Worm (Caenorhabditis elegans): ENCODE data around the gene rab-6.1.
A peak's percentile ranks its signal among the peaks of the same experiment; 100 is the strongest.

rab-6.1 gene

DNA sequence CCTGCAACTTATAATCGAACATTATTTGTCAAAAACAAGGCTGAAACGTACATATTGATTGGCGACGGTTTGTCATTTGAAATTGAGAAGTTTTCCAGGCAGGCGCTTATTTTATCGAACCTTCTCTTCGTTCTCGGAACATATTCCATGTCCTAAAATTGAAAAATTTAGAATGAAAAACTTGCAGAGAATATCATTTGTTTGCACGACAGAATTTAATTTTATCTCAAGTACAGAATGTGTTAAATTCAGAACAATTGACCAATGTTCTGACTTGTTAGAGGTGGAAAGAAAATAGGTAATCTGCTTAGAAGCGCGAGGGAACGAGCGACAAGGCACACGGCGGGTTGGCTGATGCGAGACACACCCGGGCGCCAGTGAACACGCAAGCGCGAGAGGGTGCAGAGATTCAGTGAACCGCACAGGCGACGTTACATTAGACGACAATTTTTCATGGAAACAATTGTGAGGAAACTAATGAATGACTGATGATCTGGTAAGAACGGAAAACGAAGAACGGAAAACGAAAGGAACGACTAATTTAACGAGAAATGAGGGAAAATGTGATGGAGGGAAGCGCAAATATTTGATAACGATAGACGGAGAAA lies 46.7 kb upstream of the rab-6.1 start (continued):
- TF ChIP-seq Y48G9A.11 (GFP tag; IDR thresholded peaks at IDR 0.05) (peak; percentile 69), nhr-76 (tag; optimal IDR thresholded peaks at IDR 0.05) (no peak), lsy-2 (tag; optimal IDR thresholded peaks at IDR 0.05) (no peak), mes-2 (tag; optimal IDR thresholded peaks at IDR 0.05; ENCODE audit: poor library complexity, severe bottlenecking) (peak; percentile 59), nhr-6 (tag; optimal IDR thresholded peaks at IDR 0.05) (no peak), pha-4 (GFP tag; IDR thresholded peaks at IDR 0.05) (0 out of 2 replicates have a peak, but pooled peaks have one; percentile 13), pha-4 (tag; optimal IDR thresholded peaks at IDR 0.05) (no peak), daf-12 (tag; optimal IDR thresholded peaks at IDR 0.05) (no peak), lin-29 (GFP tag; IDR thresholded peaks at IDR 0.05) (no peak; the same call in 1 of the 2 replicates), zip-11 (GFP tag; IDR thresholded peaks at IDR 0.05) (peak; percentile 44; the same call in 1 of the 2 replicates), F44E2.7 (GFP tag; IDR thresholded peaks at IDR 0.05) (no peak), lim-7 (GFP tag; IDR thresholded peaks at IDR 0.05) (peak; percentile 47; the same call in 1 of the 2 replicates), zag-1 (tag; optimal IDR thresholded peaks at IDR 0.05) (no peak), spr-3 (GFP tag; optimal IDR thresholded peaks at IDR 0.05) (no peak), nhr-10 (tag; optimal IDR thresholded peaks at IDR 0.05) (no peak), zip-2 (tag; optimal IDR thresholded peaks at IDR 0.05) (no peak), unc-62 (GFP tag; optimal IDR thresholded peaks at IDR 0.05 in 1 of 2) (peak in 1 of 2 experiments; percentile 97), unc-62 (tag; optimal IDR thresholded peaks at IDR 0.05) (no peak), snpc-4 (tag; optimal IDR thresholded peaks at IDR 0.05) (no peak), ZK546.5 (tag; optimal IDR thresholded peaks at IDR 0.05) (no peak), rbr-2 (tag; optimal IDR thresholded peaks at IDR 0.05) (peak; percentile 43), nhr-111 (GFP tag; optimal IDR thresholded peaks at IDR 0.05) (no peak), T26A8.4 (GFP tag; IDR thresholded peaks at IDR 0.05) (peak; percentile 20; the same call in 1 of the 2 replicates), F26F4.8 (GFP tag; conservative IDR thresholded peaks at IDR 0.05) (0 out of 2 replicates have a peak, but pooled peaks have one; percentile 42), jun-1 (tag; optimal IDR thresholded peaks at IDR 0.05) (no peak), nhr-48 (tag; optimal IDR thresholded peaks at IDR 0.05) (no peak), mxl-3 (GFP tag; optimal IDR thresholded peaks at IDR 0.05) (peak; percentile 68), F37D6.2 (tag; optimal IDR thresholded peaks at IDR 0.05) (no peak), F10B5.3 (tag; optimal IDR thresholded peaks at IDR 0.05) (no peak), saeg-2 (GFP tag; IDR thresholded peaks at IDR 0.05) (no peak), ces-1 (GFP tag; optimal IDR thresholded peaks at IDR 0.05) (no peak), madf-5 (GFP tag; IDR thresholded peaks at IDR 0.05) (no peak), ceh-28 (tag; optimal IDR thresholded peaks at IDR 0.05) (no peak), aly-2 (tag; optimal IDR thresholded peaks at IDR 0.05) (no peak), F49E8.2 (tag; optimal IDR thresholded peaks at IDR 0.05; ENCODE audit: borderline replicate concordance) (no peak), ctbp-1 (GFP tag; IDR thresholded peaks at IDR 0.05) (peak; percentile 78), daf-8 (GFP tag; IDR thresholded peaks at IDR 0.05) (no peak), pqm-1 (tag; optimal IDR thresholded peaks at IDR 0.05) (no peak), R02D3.7 (tag; optimal IDR thresholded peaks at IDR 0.05) (no peak), dmd-9 (GFP tag; IDR thresholded peaks at IDR 0.05) (0 out of 2 replicates have a peak, but pooled peaks have one; percentile 7), lin-1 (GFP tag; IDR thresholded peaks at IDR 0.05) (peak; percentile 39), snpc-1.2 (GFP tag; IDR thresholded peaks at IDR 0.05) (no peak), unc-39 (tag; optimal IDR thresholded peaks at IDR 0.05) (no peak), arid-1 (GFP tag; conservative IDR thresholded peaks at IDR 0.05) (no peak), nhr-41 (GFP tag; IDR thresholded peaks at IDR 0.05) (no peak), lin-13 (GFP tag; optimal IDR thresholded peaks at IDR 0.05) (peak; percentile 37), spr-1 (tag; optimal IDR thresholded peaks at IDR 0.05) (no peak), mep-1 (tag; optimal IDR thresholded peaks at IDR 0.05) (peak; percentile 54), nhr-102 (tag; optimal IDR thresholded peaks at IDR 0.05) (no peak), hlh-30 (tag; optimal IDR thresholded peaks at IDR 0.05; ENCODE audit: insufficient read depth) (peak; percentile 65), skn-1 (tag; optimal IDR thresholded peaks at IDR 0.05) (no peak), dmd-8 (GFP tag; IDR thresholded peaks at IDR 0.05) (0 out of 2 replicates have a peak, but pooled peaks have one; percentile 23)

Measured in whole organism, L4 larva.